Fruit fly (Drosophila melanogaster) whole organism, adult: Measurements from ENCODE around the gene TwdlH.

Experiments
- CG11617 ChIP-seq: fragments of 200-800 bp; sonication (Bioruptor generic); optimal IDR thresholded peaks from 2 replicates; lab custom pipeline; 2017; ENCODE audit warnings: mild to moderate bottlenecking, missing biosample characterization, missing genetic modification reagents, missing genetic modification characterization
- CG12768 ChIP-seq: fragments of 200-800 bp; sonication (Bioruptor generic); optimal IDR thresholded peaks from 2 replicates; lab custom pipeline; 2017; ENCODE audit warnings: missing biosample characterization, missing genetic modification characterization, mild to moderate bottlenecking, moderate library complexity, missing genetic modification reagents
- CG14711 ChIP-seq: fragments of 200-800 bp; sonication (Bioruptor generic); optimal IDR thresholded peaks from 2 replicates; lab custom pipeline; 2018; ENCODE audit warnings: missing biosample characterization, mild to moderate bottlenecking, missing genetic modification characterization, moderate library complexity
- CG1620 ChIP-seq: fragments of 200-800 bp; sonication (Bioruptor generic); optimal IDR thresholded peaks from 2 replicates; lab custom pipeline; 2016; ENCODE audit warnings: missing biosample characterization, missing genetic modification characterization
- CG33017 ChIP-seq: fragments of 200-800 bp; sonication (Bioruptor generic); optimal IDR thresholded peaks from 2 replicates; lab custom pipeline; 2018; ENCODE audit warnings: missing biosample characterization, mild to moderate bottlenecking, missing genetic modification characterization, moderate library complexity
- CG5204 ChIP-seq: fragments of 200-800 bp; sonication (Bioruptor generic); optimal IDR thresholded peaks from 2 replicates; lab custom pipeline; 2016; ENCODE audit warnings: missing biosample characterization, missing genetic modification characterization
- CG7045 ChIP-seq: fragments of 200-800 bp; sonication (Bioruptor generic); optimal IDR thresholded peaks from 2 replicates; lab custom pipeline; 2017; ENCODE audit warnings: missing biosample characterization, mild to moderate bottlenecking, missing genetic modification characterization
- CG7101 ChIP-seq: fragments of 200-800 bp; sonication (Bioruptor generic); optimal IDR thresholded peaks from 2 replicates; lab custom pipeline; 2018; ENCODE audit warnings: missing biosample characterization, mild to moderate bottlenecking, missing genetic modification characterization, moderate library complexity
- Clk ChIP-seq: fragments of 200-800 bp; sonication (Bioruptor generic); optimal IDR thresholded peaks from 2 replicates; lab custom pipeline; 2017; ENCODE audit warnings: missing biosample characterization, missing genetic modification characterization
- Crg-1 ChIP-seq: fragments of 200-800 bp; sonication (Bioruptor generic); optimal IDR thresholded peaks from 2 replicates; lab custom pipeline; 2016; ENCODE audit warnings: missing biosample characterization, missing genetic modification characterization
- Hr96 ChIP-seq: fragments of 200-800 bp; sonication (Bioruptor generic); optimal IDR thresholded peaks from 2 replicates; lab custom pipeline; 2016; ENCODE audit warnings: missing biosample characterization, missing genetic modification characterization
- Mnt ChIP-seq: fragments of 200-800 bp; sonication (Bioruptor generic); optimal IDR thresholded peaks from 2 replicates; lab custom pipeline; 2016; ENCODE audit warnings: missing biosample characterization, mild to moderate bottlenecking, missing genetic modification characterization
- bab1 ChIP-seq: fragments of 200-800 bp; sonication (Bioruptor generic); optimal IDR thresholded peaks from 3 replicates; lab custom pipeline; 2019; ENCODE audit warnings: missing biosample characterization, mild to moderate bottlenecking, missing genetic modification characterization, moderate library complexity
- cic ChIP-seq: fragments of 200-800 bp; sonication (Bioruptor generic); optimal IDR thresholded peaks from 2 replicates; lab custom pipeline; 2017; ENCODE audit warnings: missing biosample characterization, mild to moderate bottlenecking, missing genetic modification characterization, moderate library complexity
- cnc ChIP-seq, 2 experiments: fragments of >200 bp; optimal IDR thresholded peaks; 2 replicates each; lab custom pipeline; 2017
- kay ChIP-seq: fragments of 200-800 bp; sonication (Bioruptor generic); peaks from one replicate; lab custom pipeline; 2016; ENCODE audit warnings: missing biosample characterization, missing genetic modification characterization, borderline replicate concordance
- ovo ChIP-seq: fragments of 200-800 bp; sonication (Bioruptor generic); optimal IDR thresholded peaks from 2 replicates; lab custom pipeline; 2016; ENCODE audit warnings: missing biosample characterization, missing genetic modification characterization
- pad ChIP-seq: fragments of 200-800 bp; sonication (Bioruptor generic); optimal IDR thresholded peaks from 3 replicates; lab custom pipeline; 2017; ENCODE audit warnings: missing biosample characterization, missing genetic modification characterization, mild to moderate bottlenecking, moderate library complexity, missing genetic modification reagents
- tj ChIP-seq: fragments of 200-800 bp; sonication (Bioruptor generic); optimal IDR thresholded peaks from 3 replicates; lab custom pipeline; 2017; ENCODE audit warnings: missing biosample characterization, mild to moderate bottlenecking, missing genetic modification characterization, moderate library complexity
- toe ChIP-seq: fragments of 200-800 bp; sonication (Bioruptor generic); optimal IDR thresholded peaks from 2 replicates; lab custom pipeline; 2016; ENCODE audit warnings: missing biosample characterization, missing genetic modification characterization

The TwdlH gene

dm6 chr3R:26623493-26623956, 10.0 kb upstream of the TwdlH start, which contains the start of gene TwdlB:
Gene TwdlB, minus strand, starts transcription at chr3R:26623543.
- TF ChIP-seq Crg-1 (GFP tag; lab: Kevin White, UChicago) (no peak), ovo (GFP tag; lab: Kevin White, UChicago) (no peak), cnc (optimal IDR thresholded peaks at IDR 0.05; lab: Kevin White, UChicago) (no peak), bab1 (GFP tag; lab: Kevin White, UChicago) (no peak)

dm6 chr3R:26625552-26625951, 8.0 kb upstream of the TwdlH start, which contains the start of gene TwdlL:
Gene TwdlL, minus strand, starts transcription at chr3R:26625652.
- TF ChIP-seq cic (GFP tag; lab: Kevin White, UChicago) (no peak), pad (GFP tag; lab: Kevin White, UChicago) (no peak), Hr96 (no peak), CG12768 (no peak), CG33017 (no peak), bab1 (GFP tag; lab: Kevin White, UChicago) (no peak), toe (GFP tag; lab: Kevin White, UChicago) (no peak), cnc (optimal IDR thresholded peaks at IDR 0.05; lab: Kevin White, UChicago) (no peak), tj (GFP tag; lab: Kevin White, UChicago) (no peak)

- TF ChIP-seq CG7101 (tag; lab: Kevin White, UChicago): no peak
- no peak for TF ChIP-seq ovo (GFP tag; lab: Kevin White, UChicago)
- no peak for TF ChIP-seq CG11617 (GFP tag; lab: Kevin White, UChicago)
- no peak for TF ChIP-seq Hr96
- no peak for TF ChIP-seq Mnt (GFP tag; lab: Kevin White, UChicago)
- TF ChIP-seq pad (GFP tag; lab: Kevin White, UChicago): no peak
- no peak for TF ChIP-seq Clk (GFP tag; lab: Kevin White, UChicago)
- no peak for TF ChIP-seq CG7045 (GFP tag; lab: Kevin White, UChicago)
Observed at dm6 chr3R:26626638-26627037, 6.9 kb upstream of the TwdlH start, which contains the start of gene TwdlO. Gene TwdlO, minus strand, starts transcription at chr3R:26626738.

dm6 chr3R:26628624-26629023, 4.9 kb upstream of the TwdlH start, which contains the start of gene TwdlK:
Gene TwdlK, minus strand, starts transcription at chr3R:26628724.
- TF ChIP-seq cic (GFP tag; lab: Kevin White, UChicago): no peak
- TF ChIP-seq CG11617 (GFP tag; lab: Kevin White, UChicago): no peak
- TF ChIP-seq CG12768: no peak
- TF ChIP-seq CG5204: no peak
- no peak for TF ChIP-seq tj (GFP tag; lab: Kevin White, UChicago)
- no peak for TF ChIP-seq bab1 (GFP tag; lab: Kevin White, UChicago)
- no peak for TF ChIP-seq CG7045 (GFP tag; lab: Kevin White, UChicago)
- no peak for TF ChIP-seq kay (GFP tag; lab: Kevin White, UChicago)
- no peak for TF ChIP-seq pad (GFP tag; lab: Kevin White, UChicago)
- no peak for TF ChIP-seq CG33017
- TF ChIP-seq Mnt (GFP tag; lab: Kevin White, UChicago): no peak
- TF ChIP-seq ovo (GFP tag; lab: Kevin White, UChicago): no peak
- TF ChIP-seq CG14711: no peak
- TF ChIP-seq cnc (optimal IDR thresholded peaks at IDR 0.05; lab: Kevin White, UChicago): no peak
- TF ChIP-seq Hr96: no peak
- no peak for TF ChIP-seq toe (GFP tag; lab: Kevin White, UChicago)
- no peak for TF ChIP-seq Crg-1 (GFP tag; lab: Kevin White, UChicago)

dm6 chr3R:26629618-26630017, 3.9 kb upstream of the TwdlH start, which contains the start of gene TwdlJ:
Gene TwdlJ, plus strand, starts transcription at chr3R:26629918.
- TF ChIP-seq CG7101 (tag; lab: Kevin White, UChicago): no peak
- TF ChIP-seq CG1620: no peak
- TF ChIP-seq CG11617 (GFP tag; lab: Kevin White, UChicago): no peak
- no peak for TF ChIP-seq CG12768
- TF ChIP-seq Crg-1 (GFP tag; lab: Kevin White, UChicago): no peak
- no peak for TF ChIP-seq Mnt (GFP tag; lab: Kevin White, UChicago)
- TF ChIP-seq CG5204: no peak
- TF ChIP-seq CG14711: no peak
- TF ChIP-seq Hr96: no peak
- no peak for TF ChIP-seq CG7045 (GFP tag; lab: Kevin White, UChicago)
- TF ChIP-seq bab1 (GFP tag; lab: Kevin White, UChicago): no peak
- no peak for TF ChIP-seq toe (GFP tag; lab: Kevin White, UChicago)
- no peak for TF ChIP-seq pad (GFP tag; lab: Kevin White, UChicago)
- TF ChIP-seq Clk (GFP tag; lab: Kevin White, UChicago): no peak

dm6 chr3R:26631334-26631919, 2.1 kb upstream of the TwdlH start, which contains the start of gene TwdlN:
Gene TwdlN, plus strand, starts transcription at chr3R:26631869.
- TF ChIP-seq pad (GFP tag; lab: Kevin White, UChicago) (no peak), CG7101 (tag; lab: Kevin White, UChicago) (no peak), CG33017 (no peak), tj (GFP tag; lab: Kevin White, UChicago) (no peak), bab1 (GFP tag; lab: Kevin White, UChicago) (no peak), Crg-1 (GFP tag; lab: Kevin White, UChicago) (no peak), cic (GFP tag; lab: Kevin White, UChicago) (no peak), Mnt (GFP tag; lab: Kevin White, UChicago) (no peak), CG12768 (no peak)
